Worm (Caenorhabditis elegans) whole organism, L3 larva: ENCODE results near the gene dnj-16.

Experiments used
- R02D3.7 ChIP-seq: fragments of 150-350 bp; optimal IDR thresholded peaks from 2 replicates; lab custom pipeline; 2014; ENCODE audit warnings: missing biosample characterization, missing genetic modification characterization
- ZK546.5 ChIP-seq: sonication (generic microtip); optimal IDR thresholded peaks from 2 replicates; lab custom pipeline; 2017; ENCODE audit warnings: missing biosample characterization, missing genetic modification characterization
- aly-2 ChIP-seq: fragments of 150-350 bp; optimal IDR thresholded peaks from 2 replicates; lab custom pipeline; 2014; ENCODE audit warnings: missing biosample characterization, missing genetic modification characterization
- ama-1 ChIP-seq: fragments of 150-350 bp; optimal IDR thresholded peaks from 2 replicates; lab custom pipeline; 2018
- ceh-16 ChIP-seq: sonication (generic microtip); optimal IDR thresholded peaks from 2 replicates; lab custom pipeline; 2017; ENCODE audit warnings: missing biosample characterization, missing genetic modification characterization
- ceh-28 ChIP-seq: fragments of 150-350 bp; optimal IDR thresholded peaks from 2 replicates; lab custom pipeline; 2014; ENCODE audit warnings: missing biosample characterization, missing genetic modification reagents, missing genetic modification characterization
- ceh-82 ChIP-seq: fragments of 150-350 bp; optimal IDR thresholded peaks from 2 replicates; lab custom pipeline; 2014; ENCODE audit warnings: missing biosample characterization, missing genetic modification characterization
- ceh-9 ChIP-seq: sonication (generic microtip); optimal IDR thresholded peaks from 2 replicates; lab custom pipeline; 2018; ENCODE audit warnings: missing biosample characterization, missing genetic modification characterization
- daf-12 ChIP-seq: fragments of 150-350 bp; optimal IDR thresholded peaks from 2 replicates; lab custom pipeline; 2014; ENCODE audit warnings: missing biosample characterization, missing genetic modification reagents, missing genetic modification characterization
- egl-27 ChIP-seq: sonication (generic microtip); optimal IDR thresholded peaks from 4 replicates; lab custom pipeline; 2017; ENCODE audit warnings: missing biosample characterization, missing genetic modification reagents, missing genetic modification characterization
- elt-1 ChIP-seq: fragments of 150-350 bp; optimal IDR thresholded peaks from 2 replicates; lab custom pipeline; 2014; ENCODE audit warnings: missing biosample characterization, missing genetic modification characterization
- elt-2 ChIP-seq: sonication (generic microtip); optimal IDR thresholded peaks from 2 replicates; lab custom pipeline; 2016; ENCODE audit warnings: missing genetic modification reagents, mild to moderate bottlenecking, missing genetic modification characterization, missing compliant biosample characterization
- elt-3 ChIP-seq, 3 experiments: fragments of 150-350 bp in 1 of 3; sonication (generic microtip) in 2 of 3; optimal IDR thresholded peaks; 2 replicates in 2 of 3; 4 replicates in 1 of 3; lab custom pipeline; 2014 to 2017; ENCODE audit warnings: missing biosample characterization in 3 of 3, missing genetic modification characterization in 3 of 3
- fkh-10 ChIP-seq: sonication (generic microtip); optimal IDR thresholded peaks from 2 replicates; lab custom pipeline; 2017; ENCODE audit warnings: missing biosample characterization, missing genetic modification reagents, missing genetic modification characterization
- fkh-2 ChIP-seq: fragments of 150-350 bp; optimal IDR thresholded peaks from 2 replicates; lab custom pipeline; 2014; ENCODE audit warnings: missing biosample characterization, missing genetic modification reagents, missing genetic modification characterization
- fos-1 ChIP-seq: fragments of 150-350 bp; optimal IDR thresholded peaks from 2 replicates; lab custom pipeline; 2014; ENCODE audit warnings: missing biosample characterization, missing genetic modification characterization
- hmg-11 ChIP-seq: sonication (generic microtip); optimal IDR thresholded peaks from 2 replicates; lab custom pipeline; 2016; ENCODE audit warnings: missing genetic modification characterization, missing compliant biosample characterization
- jun-1 ChIP-seq: fragments of 150-350 bp; optimal IDR thresholded peaks from 2 replicates; lab custom pipeline; 2014; ENCODE audit warnings: missing biosample characterization, missing genetic modification reagents, missing genetic modification characterization
- lin-15B ChIP-seq: fragments of 150-350 bp; optimal IDR thresholded peaks from 2 replicates; lab custom pipeline; 2014; ENCODE audit warnings: missing biosample characterization, missing genetic modification characterization
- lin-39 ChIP-seq: fragments of 150-350 bp; optimal IDR thresholded peaks from 2 replicates; lab custom pipeline; 2018; ENCODE audit warnings: missing biosample characterization, missing genetic modification reagents, missing genetic modification characterization
- lsy-12 ChIP-seq: sonication (generic microtip); optimal IDR thresholded peaks from 2 replicates; lab custom pipeline; 2016; ENCODE audit warnings: mild to moderate bottlenecking, missing genetic modification characterization, missing compliant biosample characterization
- mdl-1 ChIP-seq: fragments of 150-350 bp; optimal IDR thresholded peaks from 2 replicates; lab custom pipeline; 2014; ENCODE audit warnings: missing biosample characterization, missing genetic modification characterization
- mml-1 ChIP-seq: fragments of 150-350 bp; sonication (generic microtip); optimal IDR thresholded peaks from 3 replicates; lab custom pipeline; 2014; ENCODE audit warnings: missing biosample characterization, missing genetic modification characterization
- nfya-1 ChIP-seq: sonication (generic microtip); optimal IDR thresholded peaks from 2 replicates; lab custom pipeline; 2017; ENCODE audit warnings: missing genetic modification characterization, mild to moderate bottlenecking, missing compliant biosample characterization, antibody characterized with exemption, moderate library complexity; ENCODE audit not compliant: insufficient read depth
- nhr-11 ChIP-seq: fragments of 150-350 bp; optimal IDR thresholded peaks from 2 replicates; lab custom pipeline; 2014; ENCODE audit warnings: missing biosample characterization, missing genetic modification characterization
- nhr-23 ChIP-seq: fragments of 150-350 bp; optimal IDR thresholded peaks from 2 replicates; lab custom pipeline; 2014; ENCODE audit warnings: missing biosample characterization, missing genetic modification reagents, missing genetic modification characterization
- nhr-237 ChIP-seq: fragments of 150-350 bp; optimal IDR thresholded peaks from 2 replicates; lab custom pipeline; 2014; ENCODE audit warnings: missing biosample characterization, missing genetic modification characterization
- nhr-25 ChIP-seq: sonication (generic microtip); optimal IDR thresholded peaks from 2 replicates; lab custom pipeline; 2017; ENCODE audit warnings: missing biosample characterization, missing genetic modification characterization
- nhr-28 ChIP-seq: fragments of 150-350 bp; optimal IDR thresholded peaks from 2 replicates; lab custom pipeline; 2014; ENCODE audit warnings: missing biosample characterization, missing genetic modification characterization
- nhr-43 ChIP-seq: sonication (generic microtip); optimal IDR thresholded peaks from 2 replicates; lab custom pipeline; 2016; ENCODE audit warnings: mild to moderate bottlenecking, missing genetic modification characterization, missing compliant biosample characterization; ENCODE audit not compliant: poor library complexity, severe bottlenecking
- nhr-67 ChIP-seq: fragments of 150-350 bp; optimal IDR thresholded peaks from 2 replicates; lab custom pipeline; 2014; ENCODE audit warnings: missing biosample characterization, missing genetic modification characterization
- nhr-76 ChIP-seq: fragments of 150-350 bp; sonication (generic microtip); optimal IDR thresholded peaks from 5 replicates; lab custom pipeline; 2014; ENCODE audit warnings: missing biosample characterization, missing genetic modification characterization
- nhr-77 ChIP-seq: fragments of 150-350 bp; optimal IDR thresholded peaks from 2 replicates; lab custom pipeline; 2014; ENCODE audit warnings: missing biosample characterization, missing genetic modification characterization
- pha-4 ChIP-seq: fragments of 150-350 bp; optimal IDR thresholded peaks from 2 replicates; lab custom pipeline; 2014; ENCODE audit warnings: missing biosample characterization, missing genetic modification reagents, missing genetic modification characterization
- pqm-1 ChIP-seq: fragments of 150-350 bp; optimal IDR thresholded peaks from 2 replicates; lab custom pipeline; 2017; ENCODE audit warnings: missing biosample characterization, missing genetic modification characterization, inconsistent platforms
- sea-2 ChIP-seq: fragments of 150-350 bp; sonication (generic microtip); optimal IDR thresholded peaks from 4 replicates; lab custom pipeline; 2014; ENCODE audit warnings: missing biosample characterization, missing genetic modification reagents, missing genetic modification characterization
- skn-1 ChIP-seq: fragments of 150-350 bp; optimal IDR thresholded peaks from 2 replicates; lab custom pipeline; 2014; ENCODE audit warnings: missing biosample characterization, missing genetic modification characterization
- snpc-4 ChIP-seq: fragments of 150-350 bp; optimal IDR thresholded peaks from 2 replicates; lab custom pipeline; 2014; ENCODE audit warnings: missing biosample characterization, missing genetic modification characterization
- tbx-2 ChIP-seq: sonication (generic microtip); optimal IDR thresholded peaks from 2 replicates; lab custom pipeline; 2016; ENCODE audit warnings: mild to moderate bottlenecking, missing genetic modification characterization, missing compliant biosample characterization
- unc-39 ChIP-seq: sonication (generic microtip); optimal IDR thresholded peaks from 4 replicates; lab custom pipeline; 2017; ENCODE audit warnings: missing biosample characterization, missing genetic modification characterization
- unc-62 ChIP-seq: fragments of 150-350 bp; sonication (generic microtip); optimal IDR thresholded peaks from 4 replicates; lab custom pipeline; 2014; ENCODE audit warnings: missing biosample characterization, missing genetic modification reagents, missing genetic modification characterization
- zag-1 ChIP-seq: fragments of 150-350 bp; optimal IDR thresholded peaks from 2 replicates; lab custom pipeline; 2014; ENCODE audit warnings: missing biosample characterization, missing genetic modification characterization
- ztf-4 ChIP-seq: fragments of 150-350 bp; optimal IDR thresholded peaks from 2 replicates; lab custom pipeline; 2014; ENCODE audit warnings: missing biosample characterization, missing genetic modification characterization

Gene dnj-16

ce11 chrIII:4232811-4233269, 41.9 kb downstream of the dnj-16 start, which contains the start of gene nhr-20:
Gene nhr-20 (minus strand): TSS chrIII:4233219.
- TF ChIP-seq ZK546.5 (tag; lab: Kevin White, UChicago) (no peak), elt-1 (tag; lab: Kevin White, UChicago) (no peak), zag-1 (no peak), nhr-28 (tag; lab: Kevin White, UChicago) (no peak), elt-2 (tag; lab: Kevin White, UChicago) (no peak), ceh-82 (tag; lab: Kevin White, UChicago) (no peak), mdl-1 (tag; lab: Kevin White, UChicago) (no peak), nhr-67 (tag; lab: Kevin White, UChicago) (no peak), nhr-23 (tag; lab: Kevin White, UChicago) (no peak), tbx-2 (no peak), unc-62 (no peak)

ce11 chrIII:4234642-4235295, 43.8 kb downstream of the dnj-16 start:
- TF ChIP-seq mml-1 (tag; lab: Kevin White, UChicago): no peak
- TF ChIP-seq nfya-1: peak; percentile 80
- TF ChIP-seq, all 47 proteins: peak for 1

ce11 chrIII:4236178-4236577, 45.2 kb downstream of the dnj-16 start:
- TF ChIP-seq pha-4 (tag; lab: Kevin White, UChicago): peak; percentile 37
- no peak for TF ChIP-seq egl-27 (tag; lab: Kevin White, UChicago)
- peak; percentile 59 for TF ChIP-seq hmg-11 (tag; lab: Kevin White, UChicago)
- TF ChIP-seq nhr-23 (tag; lab: Kevin White, UChicago): peak; percentile 47
- peak; percentile 4 for TF ChIP-seq ama-1 (lab: Kevin White, UChicago)
- peak; percentile 20 for TF ChIP-seq nfya-1
- TF ChIP-seq nhr-25 (tag; lab: Kevin White, UChicago): peak; percentile 81
- TF ChIP-seq nhr-43: peak; percentile 39
- TF ChIP-seq mml-1 (tag; lab: Kevin White, UChicago): no peak
- TF ChIP-seq lsy-12: no peak
- TF ChIP-seq elt-1 (tag; lab: Kevin White, UChicago): peak; percentile 84

ce11 chrIII:4237660-4238059, 46.7 kb downstream of the dnj-16 start:
- TF ChIP-seq R02D3.7 (tag; lab: Kevin White, UChicago) (peak; percentile 69), pqm-1 (tag; lab: Kevin White, UChicago) (peak; percentile 89), jun-1 (peak; percentile 97), zag-1 (no peak), fkh-2 (tag; lab: Kevin White, UChicago) (no peak), nfya-1 (peak; percentile 91), ceh-9 (tag; lab: Kevin White, UChicago) (no peak), lsy-12 (peak; percentile 97), ztf-4 (tag; lab: Kevin White, UChicago) (peak; percentile 12), nhr-67 (tag; lab: Kevin White, UChicago) (no peak), ceh-28 (tag; lab: Kevin White, UChicago) (peak; percentile 74), lin-15B (peak; percentile 60), unc-39 (no peak), ceh-16 (no peak), elt-1 (tag; lab: Kevin White, UChicago) (peak; percentile 76), aly-2 (tag; lab: Kevin White, UChicago) (no peak), nhr-25 (tag; lab: Kevin White, UChicago) (peak; percentile 97), unc-62 (peak; percentile 85), tbx-2 (peak; percentile 76), nhr-11 (tag; lab: Kevin White, UChicago) (peak; percentile 100), mdl-1 (tag; lab: Kevin White, UChicago) (peak; percentile 93), nhr-237 (tag; lab: Kevin White, UChicago) (no peak), ceh-82 (tag; lab: Kevin White, UChicago) (no peak), sea-2 (GFP tag; lab: Kevin White, UChicago) (peak; percentile 64), ZK546.5 (tag; lab: Kevin White, UChicago) (no peak), ama-1 (lab: Kevin White, UChicago) (no peak), egl-27 (tag; lab: Kevin White, UChicago) (peak; percentile 76), elt-2 (tag; lab: Kevin White, UChicago) (peak; percentile 89), skn-1 (peak; percentile 55), elt-3 (tag; optimal IDR thresholded peaks at IDR 0.05; lab: Kevin White, UChicago) (no peak), nhr-77 (tag; lab: Kevin White, UChicago) (peak; percentile 49), lin-39 (tag; lab: Kevin White, UChicago) (peak; percentile 89), nhr-23 (tag; lab: Kevin White, UChicago) (peak; percentile 94), fos-1 (tag; lab: Kevin White, UChicago) (peak; percentile 81), daf-12 (tag; lab: Kevin White, UChicago) (peak; percentile 28), nhr-43 (peak; percentile 96), fkh-10 (GFP tag; lab: Kevin White, UChicago) (peak; percentile 63), nhr-28 (tag; lab: Kevin White, UChicago) (no peak), hmg-11 (tag; lab: Kevin White, UChicago) (peak; percentile 82), snpc-4 (tag; lab: Kevin White, UChicago) (peak; percentile 61), nhr-76 (tag; lab: Kevin White, UChicago) (no peak), pha-4 (tag; lab: Kevin White, UChicago) (peak; percentile 99)
